Fruit fly (Drosophila melanogaster): Measurements from ENCODE around the gene CG8852.

Gene CG8852

DNA sequence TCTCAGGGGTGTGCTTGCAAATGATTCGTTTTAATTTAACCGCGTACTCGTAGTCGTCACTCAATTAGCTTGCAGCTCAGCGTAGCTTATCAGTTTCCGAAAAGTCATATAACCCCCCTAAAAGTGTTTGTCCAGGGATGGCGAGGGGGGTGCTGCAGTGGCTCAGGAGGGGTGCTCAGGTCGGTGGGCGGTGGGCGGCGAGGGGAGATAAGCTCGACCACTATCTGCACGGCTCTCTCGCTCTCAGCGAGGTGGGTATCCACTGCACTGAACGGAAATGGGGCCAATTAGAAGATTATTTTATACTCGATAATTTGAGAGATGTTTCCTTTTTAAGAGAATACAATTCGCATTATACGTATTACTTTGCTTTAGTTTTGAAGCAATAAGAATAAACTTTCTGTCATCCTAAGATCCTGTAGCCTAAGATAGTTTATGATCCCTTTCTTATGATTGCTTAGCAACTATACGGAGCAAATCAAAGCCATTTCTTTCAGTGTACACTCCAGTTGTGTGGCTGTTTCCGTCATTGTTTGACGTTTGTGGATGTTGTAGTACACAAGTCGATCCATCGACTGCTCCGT lies 48.3 kb downstream of the CG8852 start (continued):
- TF ChIP-seq D19A (tag; optimal IDR thresholded peaks at IDR 0.05) (peak; percentile 62), Hey (tag; optimal IDR thresholded peaks at IDR 0.05) (no peak), CG17802 (tag; optimal IDR thresholded peaks at IDR 0.05) (peak; percentile 47), CG6689 (GFP tag; IDR thresholded peaks at IDR 0.05) (peak; percentile 69), Ravus (GFP tag; IDR thresholded peaks at IDR 0.05) (peak; percentile 32), Mad (GFP tag; optimal IDR thresholded peaks at IDR 0.05) (no peak), run (tag; optimal IDR thresholded peaks at IDR 0.05) (peak; percentile 4), CG16863 (GFP tag; optimal IDR thresholded peaks at IDR 0.05) (no peak), CG33557 (GFP tag; optimal IDR thresholded peaks at IDR 0.05) (peak; percentile 53), Sin3A (optimal IDR thresholded peaks at IDR 0.05) (no peak), CG6854 (GFP tag; optimal IDR thresholded peaks at IDR 0.05) (peak; percentile 25), klu (GFP tag; IDR thresholded peaks at IDR 0.05) (0 out of 2 replicates have a peak, but pooled peaks have one; percentile 9), Bgb (GFP tag; IDR thresholded peaks at IDR 0.05; ENCODE audit: partially characterized antibody) (no peak), CG11695 (GFP tag; IDR thresholded peaks at IDR 0.05) (peak; percentile 69; the same call in 2 of the 3 replicates), CG7963 (GFP tag; IDR thresholded peaks at IDR 0.05; ENCODE audit: partially characterized antibody) (no peak), ara (GFP tag; IDR thresholded peaks at IDR 0.05) (peak; percentile 40; the same call in 1 of the 2 replicates), gsb (GFP tag; IDR thresholded peaks at IDR 0.05) (no peak), trh (GFP tag; optimal IDR thresholded peaks at IDR 0.05) (no peak), CG8765 (GFP tag; IDR thresholded peaks at IDR 0.05) (no peak), CG11504 (tag; optimal IDR thresholded peaks at IDR 0.05) (peak; percentile 81), ken (GFP tag; IDR thresholded peaks at IDR 0.05) (peak; percentile 48; the same call in 2 of the 3 replicates), Hsf (GFP tag; optimal IDR thresholded peaks at IDR 0.05) (peak; percentile 49), CG3407 (GFP tag; optimal IDR thresholded peaks at IDR 0.05) (peak; percentile 11), HLHmδ (GFP tag; optimal IDR thresholded peaks at IDR 0.05) (peak; percentile 82), grn (GFP tag; optimal IDR thresholded peaks at IDR 0.05) (no peak), CG2202 (tag; optimal IDR thresholded peaks at IDR 0.05) (peak; percentile 44), CG12659 (GFP tag; optimal IDR thresholded peaks at IDR 0.05) (peak; percentile 59), h (optimal IDR thresholded peaks at IDR 0.05) (no peak), Nf-YA (GFP tag; IDR thresholded peaks at IDR 0.05) (no peak; the same call in 1 of the 2 replicates), ham (GFP tag; IDR thresholded peaks at IDR 0.05) (no peak), vnd (GFP tag; IDR thresholded peaks at IDR 0.05; ENCODE audit: partially characterized antibody) (no peak), CHES-1-like (GFP tag; optimal IDR thresholded peaks at IDR 0.05) (peak; percentile 16), CG12769 (tag; optimal IDR thresholded peaks at IDR 0.05) (peak; percentile 58), CG11247 (GFP tag; IDR thresholded peaks at IDR 0.05) (no peak), B-H1 (GFP tag; IDR thresholded peaks at IDR 0.05) (peak; percentile 39; the same call in 2 of the 3 replicates), hkb (optimal IDR thresholded peaks at IDR 0.05) (no peak), hkb (GFP tag; IDR thresholded peaks at IDR 0.05) (peak; percentile 72), Jarid2 (GFP tag; optimal IDR thresholded peaks at IDR 0.05) (no peak), dan (GFP tag; IDR thresholded peaks at IDR 0.05) (no peak), CG6791 (GFP tag; IDR thresholded peaks at IDR 0.05; ENCODE audit: partially characterized antibody) (no peak), CG7271 (tag; optimal IDR thresholded peaks at IDR 0.05) (no peak), CG10654 (GFP tag; optimal IDR thresholded peaks at IDR 0.05) (peak; percentile 47), nom (GFP tag; optimal IDR thresholded peaks at IDR 0.05) (no peak), slou (GFP tag; optimal IDR thresholded peaks at IDR 0.05) (no peak), CG18476 (GFP tag; optimal IDR thresholded peaks at IDR 0.05) (peak; percentile 3), CG9215 (GFP tag; IDR thresholded peaks at IDR 0.05) (peak; percentile 21; the same call in 1 of the 2 replicates), da (GFP tag; optimal IDR thresholded peaks at IDR 0.05) (no peak), CG10565 (GFP tag; optimal IDR thresholded peaks at IDR 0.05) (no peak), al (GFP tag; IDR thresholded peaks at IDR 0.05) (peak; percentile 22; the same call in 1 of the 2 replicates), PHDP (tag; optimal IDR thresholded peaks at IDR 0.05) (peak; percentile 74), jigr1 (GFP tag; IDR thresholded peaks at IDR 0.05) (peak; percentile 64; the same call in 1 of the 3 replicates)

Measured in whole organism, embryonic.